Worm (Caenorhabditis elegans) whole organism, mixed stage, embryonic: ENCODE measurements around the gene str-103.

ENCODE experiments used
- M03D4.4 ChIP-seq: sonication (generic microtip); optimal IDR thresholded peaks from 2 replicates; lab custom pipeline; 2017; ENCODE audit warnings: mild to moderate bottlenecking, missing genetic modification characterization, missing compliant biosample characterization
- bed-3 ChIP-seq: fragments of 200-800 bp; sonication (Bioruptor generic); optimal IDR thresholded peaks from 3 replicates; lab custom pipeline; 2018; ENCODE audit warnings: mild to moderate bottlenecking, missing genetic modification characterization, moderate library complexity, missing compliant biosample characterization
- blmp-1 ChIP-seq: fragments of 150-350 bp; optimal IDR thresholded peaks from 2 replicates; lab custom pipeline; 2014; ENCODE audit warnings: missing biosample characterization, missing genetic modification characterization
- ceh-83 ChIP-seq: fragments of 200-800 bp; sonication (Bioruptor generic); optimal IDR thresholded peaks from 2 replicates; lab custom pipeline; 2018; ENCODE audit warnings: mild to moderate bottlenecking, missing genetic modification characterization, missing compliant biosample characterization
- ces-1 ChIP-seq: fragments of 150-350 bp; optimal IDR thresholded peaks from 2 replicates; lab custom pipeline; 2014; ENCODE audit warnings: missing biosample characterization, missing genetic modification reagents, missing genetic modification characterization
- cnd-1 ChIP-seq: fragments of 200-800 bp; sonication (Bioruptor generic); optimal IDR thresholded peaks from 2 replicates; lab custom pipeline; 2018; ENCODE audit warnings: mild to moderate bottlenecking, missing genetic modification characterization, missing compliant biosample characterization
- drap-1 ChIP-seq: fragments of 200-800 bp; sonication (Bioruptor generic); optimal IDR thresholded peaks from 3 replicates; lab custom pipeline; 2018; ENCODE audit warnings: mild to moderate bottlenecking, missing genetic modification characterization, missing compliant biosample characterization
- elt-3 ChIP-seq: fragments of 150-350 bp; optimal IDR thresholded peaks from 2 replicates; lab custom pipeline; 2014; ENCODE audit warnings: missing biosample characterization, missing genetic modification characterization
- flh-1 ChIP-seq: fragments of 200-800 bp; sonication (Bioruptor generic); optimal IDR thresholded peaks from 2 replicates; lab custom pipeline; 2018; ENCODE audit warnings: mild to moderate bottlenecking, missing genetic modification characterization, moderate library complexity, missing compliant biosample characterization
- ham-2 ChIP-seq: fragments of 200-800 bp; sonication (Bioruptor generic); optimal IDR thresholded peaks from 2 replicates; lab custom pipeline; 2018; ENCODE audit warnings: mild to moderate bottlenecking, missing genetic modification characterization, missing compliant biosample characterization
- hlh-1 ChIP-seq: fragments of 150-350 bp; optimal IDR thresholded peaks from 2 replicates; lab custom pipeline; 2014; ENCODE audit warnings: missing biosample characterization, missing genetic modification reagents, missing genetic modification characterization
- lin-13 ChIP-seq: fragments of 150-350 bp; optimal IDR thresholded peaks from 2 replicates; lab custom pipeline; 2014; ENCODE audit warnings: missing biosample characterization, missing genetic modification characterization
- lin-32 ChIP-seq: fragments of 200-800 bp; sonication (Bioruptor generic); optimal IDR thresholded peaks from 2 replicates; lab custom pipeline; 2018; ENCODE audit warnings: mild to moderate bottlenecking, missing genetic modification characterization, missing compliant biosample characterization
- lsy-2 ChIP-seq: fragments of 150-350 bp; optimal IDR thresholded peaks from 2 replicates; lab custom pipeline; 2014; ENCODE audit warnings: missing biosample characterization, missing genetic modification characterization
- mab-5 ChIP-seq: fragments of 150-350 bp; optimal IDR thresholded peaks from 2 replicates; lab custom pipeline; 2014; ENCODE audit warnings: missing biosample characterization, missing genetic modification characterization
- mep-1 ChIP-seq: fragments of 150-350 bp; optimal IDR thresholded peaks from 2 replicates; lab custom pipeline; 2017; ENCODE audit warnings: missing biosample characterization, missing genetic modification reagents, missing genetic modification characterization, inconsistent platforms
- nhr-12 ChIP-seq: fragments of 150-350 bp; optimal IDR thresholded peaks from 2 replicates; lab custom pipeline; 2014; ENCODE audit warnings: missing biosample characterization, missing genetic modification characterization
- nhr-2 ChIP-seq: fragments of 150-350 bp; optimal IDR thresholded peaks from 2 replicates; lab custom pipeline; 2014; ENCODE audit warnings: missing biosample characterization, missing genetic modification characterization
- nhr-237 ChIP-seq: fragments of 150-350 bp; optimal IDR thresholded peaks from 2 replicates; lab custom pipeline; 2014; ENCODE audit warnings: missing biosample characterization, missing genetic modification characterization
- nhr-28 ChIP-seq: fragments of 150-350 bp; optimal IDR thresholded peaks from 2 replicates; lab custom pipeline; 2014; ENCODE audit warnings: missing biosample characterization, missing genetic modification characterization
- nhr-76 ChIP-seq: sonication (generic microtip); optimal IDR thresholded peaks from 2 replicates; lab custom pipeline; 2017; ENCODE audit warnings: missing biosample characterization, missing genetic modification characterization
- pha-4 ChIP-seq: fragments of 150-350 bp; optimal IDR thresholded peaks from 2 replicates; lab custom pipeline; 2018; ENCODE audit warnings: missing biosample characterization, missing genetic modification reagents, missing genetic modification characterization
- snpc-4 ChIP-seq: fragments of 150-350 bp; optimal IDR thresholded peaks from 2 replicates; lab custom pipeline; 2014; ENCODE audit warnings: missing biosample characterization, missing genetic modification characterization
- sptf-1 ChIP-seq: sonication (generic microtip); optimal IDR thresholded peaks from 2 replicates; lab custom pipeline; 2017; ENCODE audit warnings: mild to moderate bottlenecking, missing genetic modification characterization, moderate library complexity, missing compliant biosample characterization
- tbx-8 ChIP-seq: fragments of 200-800 bp; sonication (Bioruptor generic); optimal IDR thresholded peaks from 2 replicates; lab custom pipeline; 2018; ENCODE audit warnings: mild to moderate bottlenecking, missing genetic modification characterization, moderate library complexity, missing compliant biosample characterization
- unc-120 ChIP-seq: sonication (generic microtip); optimal IDR thresholded peaks from 2 replicates; lab custom pipeline; 2017; ENCODE audit warnings: missing genetic modification characterization, missing compliant biosample characterization; ENCODE audit not compliant: poor library complexity, severe bottlenecking
- unc-39 ChIP-seq: fragments of 150-350 bp; optimal IDR thresholded peaks from 2 replicates; lab custom pipeline; 2014; ENCODE audit warnings: missing biosample characterization, missing genetic modification characterization
- unc-62 ChIP-seq: fragments of 150-350 bp; optimal IDR thresholded peaks from 2 replicates; lab custom pipeline; 2014; ENCODE audit warnings: missing biosample characterization, missing genetic modification reagents, missing genetic modification characterization
- zip-8 ChIP-seq: fragments of 150-350 bp; optimal IDR thresholded peaks from 2 replicates; lab custom pipeline; 2014; ENCODE audit warnings: missing biosample characterization, missing genetic modification characterization
- ztf-11 ChIP-seq: fragments of 150-350 bp; optimal IDR thresholded peaks from 2 replicates; lab custom pipeline; 2014; ENCODE audit warnings: missing biosample characterization, missing genetic modification characterization

str-103 gene

ce11 chrV:16094862-16095261 is 23.6 kb downstream of the str-103 start:
- no peak for TF ChIP-seq sptf-1
- TF ChIP-seq cnd-1 (tag; lab: Kevin White, UChicago): peak; percentile 64
- TF ChIP-seq snpc-4: no peak
- TF ChIP-seq drap-1 (GFP tag; lab: Kevin White, UChicago): no peak
- TF ChIP-seq zip-8 (tag; lab: Kevin White, UChicago): peak; percentile 5
- TF ChIP-seq, all 35 proteins: peak for 2

- TF ChIP-seq nhr-2 (tag; lab: Kevin White, UChicago): no peak
- TF ChIP-seq M03D4.4 (tag; lab: Kevin White, UChicago): no peak
- TF ChIP-seq, all 35 proteins: peak for 0
Measured at ce11 chrV:16094284-16094683, 24.2 kb downstream of the str-103 start, which contains the start of gene F22B8.7. Gene F22B8.7, plus strand, starts transcription at chrV:16094584.

ce11 chrV:16090685-16091084 is 27.8 kb downstream of the str-103 start, which contains the start of gene F22B8.3:
Gene F22B8.3, plus strand, starts transcription at chrV:16090985.
- TF ChIP-seq ztf-11 (tag; lab: Kevin White, UChicago) (no peak), flh-1 (GFP tag; lab: Kevin White, UChicago) (no peak), nhr-12 (tag; lab: Kevin White, UChicago) (no peak), unc-120 (no peak), blmp-1 (tag; lab: Kevin White, UChicago) (no peak), mab-5 (tag; lab: Kevin White, UChicago) (no peak), unc-62 (GFP tag; lab: Kevin White, UChicago) (no peak)

- no peak for TF ChIP-seq unc-39 (tag; lab: Kevin White, UChicago)
Measured at ce11 chrV:16080678-16081077, 37.8 kb downstream of the str-103 start.

ce11 chrV:16080039-16080438 is 38.5 kb downstream of the str-103 start:
- no peak for TF ChIP-seq ceh-83 (GFP tag; lab: Kevin White, UChicago)
- TF ChIP-seq unc-62 (GFP tag; lab: Kevin White, UChicago): no peak
- no peak for TF ChIP-seq pha-4
- no peak for TF ChIP-seq nhr-76 (tag; lab: Kevin White, UChicago)
- no peak for TF ChIP-seq nhr-28 (tag; lab: Kevin White, UChicago)
- TF ChIP-seq lin-32 (GFP tag; lab: Kevin White, UChicago): no peak
- TF ChIP-seq drap-1 (GFP tag; lab: Kevin White, UChicago): no peak
- TF ChIP-seq lin-13 (tag; lab: Kevin White, UChicago): no peak
- TF ChIP-seq mep-1: no peak
- TF ChIP-seq nhr-237 (tag; lab: Kevin White, UChicago): no peak
- no peak for TF ChIP-seq ham-2 (GFP tag; lab: Kevin White, UChicago)
- no peak for TF ChIP-seq nhr-2 (tag; lab: Kevin White, UChicago)
- TF ChIP-seq bed-3 (GFP tag; lab: Kevin White, UChicago): no peak
- TF ChIP-seq M03D4.4 (tag; lab: Kevin White, UChicago): no peak

- TF ChIP-seq tbx-8 (no peak), drap-1 (GFP tag; lab: Kevin White, UChicago) (no peak), nhr-76 (tag; lab: Kevin White, UChicago) (no peak), hlh-1 (tag; lab: Kevin White, UChicago) (no peak), unc-39 (tag; lab: Kevin White, UChicago) (no peak), ces-1 (no peak), elt-3 (tag; lab: Kevin White, UChicago) (no peak), ceh-83 (GFP tag; lab: Kevin White, UChicago) (no peak), bed-3 (GFP tag; lab: Kevin White, UChicago) (no peak), nhr-12 (tag; lab: Kevin White, UChicago) (no peak)
Measured at ce11 chrV:16075250-16075709, 43.2 kb downstream of the str-103 start, which contains the start of the genes F14H3.12 and srj-29. Gene F14H3.12, minus strand, starts transcription at chrV:16075323. Gene srj-29, plus strand, starts transcription at chrV:16075659.

ce11 chrV:16073856-16074255 is 44.6 kb downstream of the str-103 start, which contains the start of gene srj-10:
Gene srj-10, minus strand, starts transcription at chrV:16073956.
- TF ChIP-seq zip-8 (tag; lab: Kevin White, UChicago) (no peak), ham-2 (GFP tag; lab: Kevin White, UChicago) (no peak), nhr-237 (tag; lab: Kevin White, UChicago) (no peak), lsy-2 (no peak), pha-4 (no peak), cnd-1 (tag; lab: Kevin White, UChicago) (no peak), unc-62 (GFP tag; lab: Kevin White, UChicago) (no peak), sptf-1 (no peak), unc-39 (tag; lab: Kevin White, UChicago) (no peak), nhr-12 (tag; lab: Kevin White, UChicago) (no peak), mab-5 (tag; lab: Kevin White, UChicago) (no peak), mep-1 (no peak)
